Worm (Caenorhabditis elegans) whole organism, early embryonic: ENCODE data around the gene ZK228.13.

ENCODE experiments used
- B0310.2 ChIP-seq: sonication (generic microtip); optimal IDR thresholded peaks from 2 replicates; lab custom pipeline; 2016; ENCODE audit warnings: mild to moderate bottlenecking, missing genetic modification characterization, missing compliant biosample characterization
- ceh-13 ChIP-seq: fragments of 200-800 bp; sonication (Bioruptor generic); optimal IDR thresholded peaks from 2 replicates; lab custom pipeline; 2018; ENCODE audit warnings: mild to moderate bottlenecking, missing genetic modification characterization, missing compliant biosample characterization

DNA sequence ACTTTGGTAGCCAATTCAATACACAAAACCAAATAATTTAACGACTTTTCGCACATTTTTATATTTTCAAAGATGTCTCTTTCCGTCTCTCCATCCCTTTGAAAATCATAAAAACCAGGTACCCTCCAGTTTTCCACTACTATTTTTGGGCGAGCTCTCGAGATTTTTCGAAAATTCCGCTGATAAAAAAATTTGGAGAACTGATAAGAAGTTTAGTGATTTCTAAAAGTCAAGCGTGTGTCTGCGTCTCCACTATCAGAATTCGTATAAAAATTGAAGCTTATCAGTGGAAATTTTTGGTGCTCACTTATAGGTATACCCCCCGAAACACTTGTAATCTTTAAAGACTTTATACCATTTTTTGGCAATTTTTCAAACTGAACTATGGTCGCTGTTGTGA lies 48.5 kb upstream of the ZK228.13 start, which contains the start of gene hmit-1.1:
- TF ChIP-seq B0310.2 = no peak
- no peak for TF ChIP-seq ceh-13
